Worm (Caenorhabditis elegans) whole organism, L2 larva: ENCODE results near the gene mdt-22.
A peak's percentile ranks its signal among the peaks of the same experiment; 100 is the strongest.

Experiments
- C34F6.9 ChIP-seq: fragments of 150-350 bp; optimal IDR thresholded peaks from 2 replicates; lab custom pipeline; 2014; ENCODE audit warnings: missing biosample characterization, missing genetic modification characterization
- F13H6.1 ChIP-seq: sonication (generic microtip); optimal IDR thresholded peaks from 2 replicates; lab custom pipeline; 2016; ENCODE audit warnings: missing genetic modification characterization, missing compliant biosample characterization
- R02D3.7 ChIP-seq: fragments of 150-350 bp; optimal IDR thresholded peaks from 2 replicates; lab custom pipeline; 2014; ENCODE audit warnings: missing biosample characterization, missing genetic modification characterization
- Y55F3AM.14 ChIP-seq: fragments of 200-800 bp; sonication (Bioruptor generic); optimal IDR thresholded peaks from 2 replicates; lab custom pipeline; 2018; ENCODE audit warnings: mild to moderate bottlenecking, missing genetic modification characterization, missing compliant biosample characterization
- ZK546.5 ChIP-seq: sonication (generic microtip); optimal IDR thresholded peaks from 2 replicates; lab custom pipeline; 2017; ENCODE audit warnings: missing biosample characterization, missing genetic modification characterization
- aly-2 ChIP-seq: fragments of 150-350 bp; optimal IDR thresholded peaks from 2 replicates; lab custom pipeline; 2014; ENCODE audit warnings: missing biosample characterization, missing genetic modification characterization
- blmp-1 ChIP-seq: sonication (generic microtip); optimal IDR thresholded peaks from 2 replicates; lab custom pipeline; 2017; ENCODE audit warnings: missing genetic modification characterization, mild to moderate bottlenecking, missing compliant biosample characterization, antibody characterized with exemption, moderate library complexity; ENCODE audit not compliant: insufficient read depth
- ceh-82 ChIP-seq: fragments of 150-350 bp; optimal IDR thresholded peaks from 2 replicates; lab custom pipeline; 2014; ENCODE audit warnings: missing biosample characterization, missing genetic modification characterization
- crh-2 ChIP-seq: sonication (generic microtip); optimal IDR thresholded peaks from 2 replicates; lab custom pipeline; 2017; ENCODE audit warnings: missing biosample characterization, missing genetic modification characterization
- dmd-4 ChIP-seq: sonication (generic microtip); optimal IDR thresholded peaks from 2 replicates; lab custom pipeline; 2017; ENCODE audit warnings: missing biosample characterization, missing genetic modification characterization
- egl-27 ChIP-seq: sonication (generic microtip); optimal IDR thresholded peaks from 3 replicates; lab custom pipeline; 2017; ENCODE audit warnings: missing biosample characterization, missing genetic modification reagents, missing genetic modification characterization
- elt-1 ChIP-seq: fragments of 150-350 bp; optimal IDR thresholded peaks from 2 replicates; lab custom pipeline; 2014; ENCODE audit warnings: missing biosample characterization, missing genetic modification characterization
- elt-3 ChIP-seq: sonication (generic microtip); optimal IDR thresholded peaks from 2 replicates; lab custom pipeline; 2017; ENCODE audit warnings: missing biosample characterization, missing genetic modification characterization
- fos-1 ChIP-seq: fragments of 150-350 bp; optimal IDR thresholded peaks from 2 replicates; lab custom pipeline; 2014; ENCODE audit warnings: missing biosample characterization, missing genetic modification characterization
- gmeb-1 ChIP-seq: fragments of 150-350 bp; optimal IDR thresholded peaks from 2 replicates; lab custom pipeline; 2014; ENCODE audit warnings: missing biosample characterization, missing genetic modification characterization
- lin-11 ChIP-seq: fragments of 150-350 bp; sonication (generic microtip); optimal IDR thresholded peaks from 2 replicates; lab custom pipeline; 2014; ENCODE audit warnings: missing biosample characterization, missing genetic modification characterization, inconsistent platforms, mixed read lengths
- lin-13 ChIP-seq: fragments of 150-350 bp; optimal IDR thresholded peaks from 2 replicates; lab custom pipeline; 2014; ENCODE audit warnings: missing biosample characterization, missing genetic modification reagents, missing genetic modification characterization
- lin-39 ChIP-seq: fragments of 150-350 bp; optimal IDR thresholded peaks from 2 replicates; lab custom pipeline; 2014; ENCODE audit warnings: missing biosample characterization, missing genetic modification reagents, missing genetic modification characterization
- lsy-2 ChIP-seq, 2 experiments: fragments of 150-350 bp in 1 of 2; sonication (generic microtip) in 1 of 2; optimal IDR thresholded peaks; 2 replicates each; lab custom pipeline; 2014 to 2017; ENCODE audit warnings: missing biosample characterization in 2 of 2, missing genetic modification characterization in 2 of 2
- mab-5 ChIP-seq: fragments of 150-350 bp; optimal IDR thresholded peaks from 2 replicates; lab custom pipeline; 2014; ENCODE audit warnings: missing biosample characterization, missing genetic modification characterization
- mbf-1 ChIP-seq: sonication (generic microtip); optimal IDR thresholded peaks from 2 replicates; lab custom pipeline; 2017; ENCODE audit warnings: missing biosample characterization, missing genetic modification characterization
- mdl-1 ChIP-seq, 2 experiments: fragments of 150-350 bp in 1 of 2; sonication (generic microtip) in 1 of 2; optimal IDR thresholded peaks; 2 replicates each; lab custom pipeline; 2017; ENCODE audit warnings: missing biosample characterization in 2 of 2, missing genetic modification characterization in 2 of 2
- nhr-10 ChIP-seq: sonication (generic microtip); optimal IDR thresholded peaks from 2 replicates; lab custom pipeline; 2017; ENCODE audit warnings: missing biosample characterization, missing genetic modification characterization
- nhr-11 ChIP-seq: fragments of 150-350 bp; optimal IDR thresholded peaks from 2 replicates; lab custom pipeline; 2014; ENCODE audit warnings: missing biosample characterization, missing genetic modification characterization
- nhr-129 ChIP-seq: fragments of 150-350 bp; optimal IDR thresholded peaks from 2 replicates; lab custom pipeline; 2014; ENCODE audit warnings: missing biosample characterization, missing genetic modification characterization
- nhr-21 ChIP-seq: fragments of 150-350 bp; optimal IDR thresholded peaks from 2 replicates; lab custom pipeline; 2014; ENCODE audit warnings: missing biosample characterization, missing genetic modification characterization
- nhr-23 ChIP-seq: fragments of 150-350 bp; optimal IDR thresholded peaks from 2 replicates; lab custom pipeline; 2014; ENCODE audit warnings: missing biosample characterization, missing genetic modification reagents, missing genetic modification characterization
- nhr-237 ChIP-seq: fragments of 150-350 bp; optimal IDR thresholded peaks from 2 replicates; lab custom pipeline; 2014; ENCODE audit warnings: missing biosample characterization, missing genetic modification characterization
- nhr-25 ChIP-seq: fragments of 150-350 bp; sonication (generic microtip); optimal IDR thresholded peaks from 3 replicates; lab custom pipeline; 2014; ENCODE audit warnings: missing biosample characterization, missing genetic modification characterization
- nhr-6 ChIP-seq: fragments of 150-350 bp; optimal IDR thresholded peaks from 2 replicates; lab custom pipeline; 2014; ENCODE audit warnings: missing biosample characterization, missing genetic modification characterization
- nhr-77 ChIP-seq: fragments of 150-350 bp; optimal IDR thresholded peaks from 2 replicates; lab custom pipeline; 2014; ENCODE audit warnings: missing biosample characterization, missing genetic modification characterization
- peb-1 ChIP-seq: fragments of 150-350 bp; optimal IDR thresholded peaks from 2 replicates; lab custom pipeline; 2014; ENCODE audit warnings: missing biosample characterization, missing genetic modification characterization
- sem-4 ChIP-seq: fragments of 150-350 bp; optimal IDR thresholded peaks from 2 replicates; lab custom pipeline; 2014; ENCODE audit warnings: missing biosample characterization, missing genetic modification reagents, missing genetic modification characterization
- skn-1 ChIP-seq: sonication (generic microtip); optimal IDR thresholded peaks from 2 replicates; lab custom pipeline; 2017; ENCODE audit warnings: missing biosample characterization, missing genetic modification characterization
- sma-3 ChIP-seq: sonication (generic microtip); optimal IDR thresholded peaks from 2 replicates; lab custom pipeline; 2016; ENCODE audit warnings: missing genetic modification reagents, missing genetic modification characterization, missing compliant biosample characterization
- sma-9 ChIP-seq, 2 experiments: fragments of 150-350 bp in 1 of 2; sonication (generic microtip) in 1 of 2; optimal IDR thresholded peaks; 2 replicates each; lab custom pipeline; 2014 to 2016; ENCODE audit warnings: missing genetic modification characterization in 2 of 2, mild to moderate bottlenecking in 1 of 2, missing biosample characterization in 1 of 2, missing compliant biosample characterization in 1 of 2, missing genetic modification reagents in 1 of 2, moderate library complexity in 1 of 2
- snpc-4 ChIP-seq: fragments of 150-350 bp; optimal IDR thresholded peaks from 2 replicates; lab custom pipeline; 2014; ENCODE audit warnings: missing biosample characterization, missing genetic modification characterization
- unc-39 ChIP-seq: fragments of 150-350 bp; optimal IDR thresholded peaks from 2 replicates; lab custom pipeline; 2014; ENCODE audit warnings: missing biosample characterization, missing genetic modification characterization
- unc-62 ChIP-seq: fragments of 150-350 bp; optimal IDR thresholded peaks from 2 replicates; lab custom pipeline; 2014; ENCODE audit warnings: missing biosample characterization, missing genetic modification reagents, missing genetic modification characterization
- zag-1 ChIP-seq: fragments of 150-350 bp; optimal IDR thresholded peaks from 2 replicates; lab custom pipeline; 2014; ENCODE audit warnings: missing biosample characterization, missing genetic modification characterization
- ztf-1 ChIP-seq: fragments of 200-800 bp; sonication (Bioruptor generic); conservative IDR thresholded peaks from 2 replicates; pipeline ENCODE4 v1.3.6; 2022; ENCODE audit warnings: missing genetic modification characterization, missing compliant biosample characterization
- ztf-11 ChIP-seq: sonication (generic microtip); optimal IDR thresholded peaks from 2 replicates; lab custom pipeline; 2017; ENCODE audit warnings: missing biosample characterization, missing genetic modification characterization
- ztf-4 ChIP-seq: fragments of 150-350 bp; optimal IDR thresholded peaks from 2 replicates; lab custom pipeline; 2014; ENCODE audit warnings: missing biosample characterization, missing genetic modification characterization

Gene mdt-22

DNA sequence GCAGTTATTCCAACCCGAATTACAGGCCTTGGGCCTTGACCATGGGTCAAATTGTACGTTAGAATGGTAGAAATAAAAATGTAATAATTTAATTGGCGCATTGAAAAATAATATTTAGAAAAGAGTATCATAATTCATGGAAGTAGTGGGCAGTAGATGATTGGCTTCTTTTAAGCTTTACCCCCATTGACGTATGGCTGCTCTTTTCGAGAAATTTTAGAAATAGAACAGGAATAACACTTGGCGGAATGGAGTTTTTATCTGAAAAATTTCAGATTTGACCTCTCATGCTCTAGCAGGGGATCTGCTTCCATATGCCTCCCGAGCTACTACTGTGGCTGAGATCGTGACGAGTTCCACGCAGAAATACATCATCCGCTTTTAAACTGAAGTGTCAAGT is 7.7 kb downstream of the mdt-22 start, which contains the start of gene gcy-4:
gcy-4 (minus strand) TSS at position 101 of the 400 bp plus-strand sequence.
- TF ChIP-seq elt-3, result no peak
- TF ChIP-seq nhr-77, result no peak
- TF ChIP-seq skn-1 (tag; lab: Kevin White, UChicago), result no peak
- TF ChIP-seq unc-62 (GFP tag; lab: Kevin White, UChicago), result no peak
- no peak for TF ChIP-seq nhr-10
- TF ChIP-seq sem-4 (tag; lab: Kevin White, UChicago), result no peak
- no peak for TF ChIP-seq nhr-23 (tag; lab: Kevin White, UChicago)
- TF ChIP-seq unc-39 (tag; lab: Kevin White, UChicago), result no peak
- no peak for TF ChIP-seq F13H6.1
- no peak for TF ChIP-seq lsy-2 (tag; optimal IDR thresholded peaks at IDR 0.05; lab: Kevin White, UChicago)
- TF ChIP-seq ztf-4, result no peak
- TF ChIP-seq nhr-237 (tag; lab: Kevin White, UChicago), result no peak
- no peak for TF ChIP-seq peb-1 (tag; lab: Kevin White, UChicago)
- no peak for TF ChIP-seq Y55F3AM.14 (GFP tag; lab: Kevin White, UChicago)
- no peak for TF ChIP-seq zag-1
- no peak for TF ChIP-seq ztf-1 (GFP tag; lab: Robert Waterston, UW)
- TF ChIP-seq nhr-129, result no peak
- TF ChIP-seq nhr-11 (tag; lab: Kevin White, UChicago), result no peak
- TF ChIP-seq elt-1, result no peak
- no peak for TF ChIP-seq aly-2 (tag; lab: Kevin White, UChicago)

DNA sequence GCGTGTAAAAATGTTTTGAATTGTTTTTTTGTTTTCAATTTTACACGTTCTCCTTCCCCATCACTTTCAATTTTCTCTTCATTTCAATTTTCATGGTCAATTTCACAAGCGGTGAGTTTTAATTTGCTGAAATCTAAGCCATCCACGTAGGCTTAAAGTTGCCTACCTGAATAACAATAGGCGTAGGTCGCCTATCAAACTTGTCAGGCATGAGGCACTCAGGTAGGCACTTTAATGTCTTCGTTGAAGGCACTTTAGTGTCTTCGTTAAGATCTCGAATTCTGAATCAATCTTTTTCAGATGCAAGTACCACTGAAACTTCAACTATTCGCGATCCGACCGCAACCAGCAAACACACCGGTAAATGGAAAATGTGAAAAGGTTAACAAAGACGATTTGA is 8.3 kb downstream of the mdt-22 start, which contains the start of gene ZK970.8:
ZK970.8 (plus strand) TSS at position 301 of the 400 bp plus-strand sequence.
- no peak for TF ChIP-seq unc-39 (tag; lab: Kevin White, UChicago)
- TF ChIP-seq lin-39, result no peak
- no peak for TF ChIP-seq snpc-4
- no peak for TF ChIP-seq dmd-4 (tag; lab: Kevin White, UChicago)
- no peak for TF ChIP-seq sem-4 (tag; lab: Kevin White, UChicago)
- TF ChIP-seq, all 48 proteins: peak for 0

DNA sequence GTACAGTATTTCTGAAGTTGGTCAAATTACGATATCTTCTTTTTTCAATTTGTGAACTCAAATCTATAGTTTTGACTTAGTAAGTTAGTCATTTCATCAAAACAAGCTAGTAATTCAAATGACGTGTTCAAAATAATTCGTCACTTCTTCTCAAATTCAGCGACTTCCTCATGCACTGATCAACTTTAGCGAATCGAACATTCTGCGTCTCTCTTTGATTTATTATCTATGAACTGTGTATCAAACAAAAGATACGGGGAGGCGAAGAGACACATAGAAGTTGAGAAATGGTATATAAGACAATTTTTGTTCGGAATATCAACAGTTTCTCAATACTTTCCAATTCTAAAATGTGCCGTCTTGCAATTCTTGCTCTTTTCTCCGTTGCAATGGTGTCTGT is 11.0 kb downstream of the mdt-22 start, which contains the start of gene srlf-34:
srlf-34 (plus strand) TSS at position 321 of the 400 bp plus-strand sequence.
- TF ChIP-seq lin-39 (no peak), sma-3 (GFP tag; lab: Kevin White, UChicago) (peak; percentile 84), egl-27 (tag; lab: Kevin White, UChicago) (peak; percentile 6)

DNA sequence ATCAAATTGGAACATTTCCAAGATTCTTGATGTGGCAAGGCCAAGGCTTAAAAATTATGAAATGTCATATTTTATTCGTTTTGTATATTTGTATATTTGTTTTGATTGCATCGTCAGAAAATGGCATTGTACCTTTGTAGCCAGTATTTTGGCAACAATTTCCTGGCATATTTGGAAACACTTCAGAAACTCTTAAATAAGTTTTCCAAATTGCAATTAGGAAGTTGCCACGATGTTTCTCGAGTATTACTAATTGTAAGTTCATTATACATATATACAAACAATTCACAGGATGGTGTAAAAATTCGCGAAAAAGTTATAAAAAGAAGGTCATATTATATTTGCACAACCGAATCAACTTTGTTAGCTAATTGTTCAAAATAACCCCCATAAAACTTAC is 14.2 kb downstream of the mdt-22 start, which contains the start of gene idpp-8:
idpp-8 (plus strand) TSS at position 301 of the 400 bp plus-strand sequence.
- no peak for TF ChIP-seq nhr-23 (tag; lab: Kevin White, UChicago)
- TF ChIP-seq zag-1, result no peak
- TF ChIP-seq nhr-10, result no peak
- TF ChIP-seq mbf-1, result no peak
- TF ChIP-seq blmp-1, result no peak
- TF ChIP-seq lin-13, result no peak
- TF ChIP-seq ZK546.5 (tag; lab: Kevin White, UChicago), result no peak
- TF ChIP-seq mdl-1 (tag; optimal IDR thresholded peaks at IDR 0.05; lab: Kevin White, UChicago), result no peak
- TF ChIP-seq elt-1, result no peak
- no peak for TF ChIP-seq unc-39 (tag; lab: Kevin White, UChicago)
- TF ChIP-seq C34F6.9 (tag; lab: Kevin White, UChicago), result no peak
- TF ChIP-seq snpc-4, result no peak
- no peak for TF ChIP-seq nhr-6
- TF ChIP-seq nhr-25 (tag; lab: Kevin White, UChicago), result no peak
- no peak for TF ChIP-seq gmeb-1 (tag; lab: Kevin White, UChicago)
- no peak for TF ChIP-seq sma-9 (GFP tag; optimal IDR thresholded peaks at IDR 0.05; lab: Kevin White, UChicago)
- no peak for TF ChIP-seq sma-9 (tag; optimal IDR thresholded peaks at IDR 0.05; lab: Kevin White, UChicago)
- TF ChIP-seq Y55F3AM.14 (GFP tag; lab: Kevin White, UChicago), result no peak

DNA sequence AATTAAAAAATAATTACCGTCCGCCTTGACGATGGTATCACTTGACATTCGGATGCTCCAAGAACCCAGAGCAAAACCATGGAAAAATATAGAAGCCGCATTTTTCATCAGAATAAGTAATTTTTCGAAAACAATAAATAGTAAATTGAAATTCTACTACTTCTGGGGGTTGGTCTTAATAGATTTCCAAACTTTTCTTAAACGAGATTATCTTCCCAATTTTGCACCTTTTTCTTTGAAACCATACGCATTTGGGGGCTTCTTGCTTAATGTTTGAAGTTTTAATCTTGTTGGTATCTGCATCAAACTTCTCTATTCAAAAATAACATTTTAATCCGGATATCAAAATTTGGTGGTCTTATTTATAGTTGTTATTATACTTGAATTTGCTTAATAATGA is 15.1 kb downstream of the mdt-22 start, which contains the start of gene gcy-5:
gcy-5 (minus strand) TSS at position 101 of the 400 bp plus-strand sequence.
- TF ChIP-seq mab-5 (tag; lab: Kevin White, UChicago) (no peak), F13H6.1 (no peak), unc-39 (tag; lab: Kevin White, UChicago) (no peak), R02D3.7 (tag; lab: Kevin White, UChicago) (no peak), dmd-4 (tag; lab: Kevin White, UChicago) (no peak), snpc-4 (no peak), crh-2 (tag; lab: Kevin White, UChicago) (no peak), zag-1 (no peak), peb-1 (tag; lab: Kevin White, UChicago) (no peak), nhr-21 (no peak), lin-11 (no peak), Y55F3AM.14 (GFP tag; lab: Kevin White, UChicago) (no peak), ztf-11 (no peak), nhr-77 (no peak), sem-4 (tag; lab: Kevin White, UChicago) (no peak), ceh-82 (tag; lab: Kevin White, UChicago) (no peak), nhr-10 (no peak), fos-1 (tag; lab: Kevin White, UChicago) (no peak), blmp-1 (no peak), sma-3 (GFP tag; lab: Kevin White, UChicago) (no peak)
